Worm (Caenorhabditis elegans) whole organism, early embryonic: ENCODE results near the gene K03B4.8.

Experiments used
- B0310.2 ChIP-seq: sonication (generic microtip); optimal IDR thresholded peaks from 2 replicates; lab custom pipeline; 2016; ENCODE audit warnings: mild to moderate bottlenecking, missing genetic modification characterization, missing compliant biosample characterization
- F13C5.2 ChIP-seq: sonication (generic microtip); optimal IDR thresholded peaks from 2 replicates; lab custom pipeline; 2017; ENCODE audit warnings: mild to moderate bottlenecking, missing genetic modification characterization, inconsistent platforms, missing compliant biosample characterization
- aly-1 ChIP-seq: sonication (generic microtip); optimal IDR thresholded peaks from 2 replicates; lab custom pipeline; 2016; ENCODE audit warnings: missing genetic modification characterization, missing compliant biosample characterization
- ama-1 ChIP-seq: fragments of 150-350 bp; optimal IDR thresholded peaks from 2 replicates; lab custom pipeline; 2014
- ceh-13 ChIP-seq: fragments of 200-800 bp; sonication (Bioruptor generic); optimal IDR thresholded peaks from 2 replicates; lab custom pipeline; 2018; ENCODE audit warnings: mild to moderate bottlenecking, missing genetic modification characterization, missing compliant biosample characterization
- ceh-36 ChIP-seq: sonication (generic microtip); optimal IDR thresholded peaks from 2 replicates; lab custom pipeline; 2016; ENCODE audit warnings: missing genetic modification characterization, inconsistent platforms, missing compliant biosample characterization
- ets-7 ChIP-seq: sonication (generic microtip); optimal IDR thresholded peaks from 2 replicates; lab custom pipeline; 2016; ENCODE audit warnings: missing genotype, missing genetic modification characterization, missing compliant biosample characterization
- flt-1 ChIP-seq: fragments of 200-800 bp; sonication (Bioruptor generic); IDR thresholded peaks from 2 replicates; pipeline ENCODE4 v1.3.6; 2022; ENCODE audit warnings: missing genetic modification characterization, missing compliant biosample characterization
- hmbx-1 ChIP-seq: sonication (generic microtip); optimal IDR thresholded peaks from 2 replicates; lab custom pipeline; 2016; ENCODE audit warnings: mild to moderate bottlenecking, missing genetic modification characterization, missing compliant biosample characterization
- hmg-4 ChIP-seq: fragments of 200-800 bp; sonication (Bioruptor generic); optimal IDR thresholded peaks from 2 replicates; lab custom pipeline; 2018; ENCODE audit warnings: mild to moderate bottlenecking, missing genetic modification characterization, missing compliant biosample characterization
- hnd-1 ChIP-seq: sonication (generic microtip); optimal IDR thresholded peaks from 2 replicates; lab custom pipeline; 2016; ENCODE audit warnings: missing genetic modification characterization, missing compliant biosample characterization
- pes-1 ChIP-seq: fragments of 200-800 bp; sonication (Bioruptor generic); IDR thresholded peaks from 2 replicates; pipeline ENCODE4 v1.3.6; 2022; ENCODE audit warnings: missing genetic modification reagents, missing genetic modification characterization, missing compliant biosample characterization
- sea-1 ChIP-seq: fragments of 200-800 bp; sonication (Bioruptor generic); conservative IDR thresholded peaks from 2 replicates; pipeline ENCODE4 v1.3.6; 2022; ENCODE audit warnings: missing genetic modification characterization, missing compliant biosample characterization
- tbx-11 ChIP-seq: fragments of 200-800 bp; sonication (Bioruptor generic); IDR thresholded peaks from 2 replicates; pipeline ENCODE4 v1.3.6; 2022; ENCODE audit warnings: missing genetic modification characterization, missing compliant biosample characterization
- tbx-37 ChIP-seq: fragments of 200-800 bp; sonication (Bioruptor generic); conservative IDR thresholded peaks from 2 replicates; pipeline ENCODE4 v1.3.6; 2022; ENCODE audit warnings: missing genetic modification reagents, missing genetic modification characterization, missing compliant biosample characterization
- tra-4 ChIP-seq: sonication (generic microtip); optimal IDR thresholded peaks from 2 replicates; lab custom pipeline; 2017; ENCODE audit warnings: missing genetic modification characterization, missing compliant biosample characterization

The K03B4.8 gene

DNA sequence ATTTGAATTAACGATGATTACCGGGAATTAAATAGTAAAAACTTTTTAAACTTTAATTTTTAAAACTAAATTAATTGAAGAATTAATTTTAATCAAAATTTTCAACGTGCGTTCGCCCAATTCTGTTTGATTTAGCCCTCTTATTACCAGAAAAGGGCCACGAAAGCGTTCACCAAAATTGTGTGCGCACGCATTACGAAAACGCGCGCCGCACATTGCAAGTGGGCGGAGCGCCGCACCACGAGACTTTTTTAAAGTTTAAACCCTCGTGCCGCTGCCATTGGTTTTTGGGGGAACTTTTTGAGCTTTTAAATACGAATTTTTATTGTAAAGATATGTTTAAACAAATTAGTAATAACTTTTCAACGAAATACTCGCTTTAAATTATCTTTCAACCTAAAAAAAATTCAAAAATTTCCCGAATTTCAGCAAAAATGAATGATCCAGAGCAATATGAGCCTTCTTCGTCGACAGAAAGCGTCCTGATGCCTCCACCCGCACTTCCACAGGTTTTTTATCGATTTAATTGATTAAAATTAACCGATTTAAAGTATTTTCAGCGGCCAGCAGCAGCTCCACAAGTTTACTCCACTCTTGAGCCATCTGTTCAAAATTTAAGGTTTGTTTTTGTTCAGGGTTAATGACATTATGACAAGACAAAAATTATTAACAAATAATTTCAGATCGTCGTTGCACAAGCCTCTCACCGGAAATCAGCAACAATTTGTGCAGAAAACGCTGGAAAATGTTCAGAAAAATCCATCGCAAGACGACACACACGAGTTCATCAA, 12.5 kb upstream of the K03B4.8 start, which contains the start of gene taf-10:
Gene taf-10 (plus strand): TSS at position 424 of the 791 bp plus-strand sequence.
- TF ChIP-seq aly-1 (tag; lab: Kevin White, UChicago) (no peak), F13C5.2 (tag; lab: Kevin White, UChicago) (peak; percentile 54)

DNA sequence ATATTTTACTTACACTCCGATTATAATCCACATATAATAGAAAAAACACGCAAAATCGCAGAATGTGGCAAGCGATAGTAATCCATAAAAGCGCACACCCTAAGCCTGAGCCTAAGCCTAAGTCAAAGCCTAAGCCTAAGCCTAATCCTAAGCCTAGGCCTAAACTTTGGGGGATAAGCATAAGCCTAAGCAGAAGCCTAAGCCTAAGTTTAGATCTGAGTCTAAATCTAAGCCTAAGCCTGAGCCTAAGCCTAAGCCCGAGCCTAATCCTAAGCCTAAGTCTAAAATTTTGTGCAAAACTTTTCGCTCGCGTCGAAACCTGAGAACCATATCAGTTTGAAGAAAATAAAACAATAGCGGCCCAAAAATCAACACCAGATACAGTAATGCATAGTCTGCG, 9.7 kb upstream of the K03B4.8 start:
- no peak for TF ChIP-seq B0310.2
- peak; percentile 73 for TF ChIP-seq ceh-36
- TF ChIP-seq ama-1: no peak
- no peak for TF ChIP-seq sea-1 (GFP tag; lab: Robert Waterston, UW)
- TF ChIP-seq tbx-37 (GFP tag; lab: Robert Waterston, UW): no peak
- no peak for TF ChIP-seq F13C5.2 (tag; lab: Kevin White, UChicago)
- no peak for TF ChIP-seq hmg-4 (GFP tag; lab: Kevin White, UChicago)
- TF ChIP-seq flt-1 (GFP tag; lab: Robert Waterston, UW): no peak

DNA sequence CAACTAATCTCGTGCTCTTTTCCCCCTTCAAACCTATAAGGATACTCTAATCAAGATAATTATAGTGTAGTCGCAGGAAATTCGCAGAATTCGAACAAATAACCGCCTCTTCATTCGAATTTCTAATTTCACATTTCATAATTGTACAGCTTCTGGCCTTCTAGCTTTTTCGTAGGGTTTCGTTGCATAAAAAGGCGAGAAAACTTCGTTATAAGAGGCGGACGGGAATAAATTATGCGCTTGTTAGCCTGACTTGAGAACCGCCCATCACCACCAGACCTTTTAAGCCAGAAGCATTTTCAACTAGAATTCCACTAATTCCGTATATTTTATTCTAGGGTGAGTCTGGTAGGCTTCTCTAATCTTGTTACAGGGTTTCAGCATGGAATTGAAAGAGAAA, 7.3 kb upstream of the K03B4.8 start, which contains the start of gene K03B4.4:
Gene K03B4.4 (plus strand): TSS at position 301 of the 400 bp plus-strand sequence.
- TF ChIP-seq tbx-11 (GFP tag; lab: Robert Waterston, UW): no peak
- TF ChIP-seq ets-7 (tag; lab: Kevin White, UChicago): no peak
- TF ChIP-seq tbx-37 (GFP tag; lab: Robert Waterston, UW): no peak
- TF ChIP-seq ceh-13 (GFP tag; lab: Kevin White, UChicago): no peak
- TF ChIP-seq tra-4 (tag; lab: Kevin White, UChicago): no peak
- no peak for TF ChIP-seq sea-1 (GFP tag; lab: Robert Waterston, UW)
- TF ChIP-seq flt-1 (GFP tag; lab: Robert Waterston, UW): no peak
- no peak for TF ChIP-seq ceh-36

DNA sequence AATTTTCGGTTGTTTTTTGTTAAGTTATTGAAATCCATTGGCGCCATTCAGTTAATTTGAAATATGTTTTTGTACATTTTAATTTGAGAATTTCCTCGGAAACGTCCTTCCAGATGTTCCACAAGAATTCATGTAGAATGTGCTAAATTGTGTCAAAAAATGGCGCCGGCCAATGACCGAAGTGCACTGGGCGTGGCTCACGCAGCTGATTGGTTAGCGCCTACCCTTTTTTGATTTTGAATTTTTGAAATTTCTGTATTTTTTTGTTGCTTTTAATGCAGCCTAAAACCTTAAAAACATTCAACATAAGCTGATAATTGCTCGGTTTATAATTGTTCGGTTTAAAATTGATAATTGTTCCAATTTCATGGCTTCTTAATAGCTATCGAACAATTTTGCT, 2.4 kb upstream of the K03B4.8 start:
- TF ChIP-seq pes-1: no peak

DNA sequence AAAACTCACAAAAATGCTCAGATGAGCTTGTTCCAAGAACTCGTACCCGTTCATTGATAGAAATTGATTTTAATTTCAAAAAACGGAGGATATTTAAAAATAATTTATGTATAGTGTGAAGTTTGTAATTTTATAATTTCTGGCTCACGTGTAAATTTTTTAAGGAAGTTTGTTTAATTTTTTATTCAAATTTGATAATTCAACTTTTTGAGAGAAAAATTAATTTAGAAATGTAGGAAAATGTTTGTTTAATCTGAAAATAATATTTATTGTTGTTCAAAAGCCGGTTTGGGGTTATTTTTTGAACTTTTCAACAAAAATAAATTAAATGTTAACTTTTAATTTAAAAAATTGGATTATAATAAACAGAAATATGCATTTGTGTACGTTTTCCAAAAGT, 1.7 kb upstream of the K03B4.8 start, which contains the start of gene K03B4.6:
Gene K03B4.6 (minus strand): TSS at position 101 of the 400 bp plus-strand sequence.
- TF ChIP-seq pes-1: no peak
- no peak for TF ChIP-seq hnd-1 (tag; lab: Kevin White, UChicago)
- TF ChIP-seq flt-1 (GFP tag; lab: Robert Waterston, UW): no peak
- TF ChIP-seq sea-1 (GFP tag; lab: Robert Waterston, UW): no peak
- no peak for TF ChIP-seq tbx-37 (GFP tag; lab: Robert Waterston, UW)
- no peak for TF ChIP-seq hmg-4 (GFP tag; lab: Kevin White, UChicago)
- no peak for TF ChIP-seq ama-1
- TF ChIP-seq ets-7 (tag; lab: Kevin White, UChicago): no peak
- no peak for TF ChIP-seq hmbx-1 (tag; lab: Kevin White, UChicago)
- TF ChIP-seq aly-1 (tag; lab: Kevin White, UChicago): no peak
- TF ChIP-seq tbx-11 (GFP tag; lab: Robert Waterston, UW): no peak
- no peak for TF ChIP-seq ceh-13 (GFP tag; lab: Kevin White, UChicago)

DNA sequence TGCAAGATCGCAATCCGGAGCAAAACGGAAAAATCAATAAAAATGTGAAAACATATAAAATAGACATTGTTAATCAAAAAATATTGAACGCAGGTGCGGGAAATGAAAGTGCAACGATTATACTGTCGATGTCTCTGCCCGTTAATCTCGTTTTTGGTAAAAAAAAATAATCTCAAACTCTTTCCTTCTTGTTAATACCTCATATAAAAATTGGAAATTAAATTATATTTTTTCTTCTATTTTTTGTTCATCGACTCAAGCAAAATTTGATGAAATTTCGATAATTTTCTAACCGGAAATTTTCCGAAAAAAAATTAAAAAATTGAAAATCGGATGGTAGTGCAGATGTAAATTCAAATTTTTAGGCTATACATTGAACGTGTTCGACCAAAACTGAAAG, 1.9 kb downstream of the K03B4.8 start, which contains the start of gene K03B4.9:
Gene K03B4.9 (minus strand): TSS at position 101 of the 400 bp plus-strand sequence.
- no peak for TF ChIP-seq F13C5.2 (tag; lab: Kevin White, UChicago)

DNA sequence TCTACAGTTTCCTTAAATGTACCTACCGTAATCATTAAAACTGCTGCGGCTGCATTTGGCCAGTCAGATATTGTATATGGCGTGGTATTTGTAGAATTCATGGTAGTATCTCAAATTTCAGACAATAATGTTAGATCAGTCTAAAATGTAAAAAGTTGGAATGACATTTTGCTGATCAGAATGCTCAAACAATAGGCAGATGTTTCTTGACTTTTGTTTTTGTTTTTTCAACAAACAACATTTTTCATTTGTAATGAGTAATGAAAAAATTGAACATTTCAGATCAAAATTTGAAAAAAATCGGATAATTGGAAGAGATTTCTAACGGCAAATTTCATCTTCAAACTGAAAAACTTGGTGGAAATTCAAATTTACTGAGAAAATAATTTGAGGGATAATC, 5.8 kb downstream of the K03B4.8 start, which contains the start of gene srx-77:
Gene srx-77 (minus strand): TSS at position 101 of the 400 bp plus-strand sequence.
- no peak for TF ChIP-seq ama-1
- no peak for TF ChIP-seq tbx-11 (GFP tag; lab: Robert Waterston, UW)
- no peak for TF ChIP-seq tra-4 (tag; lab: Kevin White, UChicago)
- TF ChIP-seq ceh-13 (GFP tag; lab: Kevin White, UChicago): no peak
- no peak for TF ChIP-seq ceh-36
- no peak for TF ChIP-seq hmbx-1 (tag; lab: Kevin White, UChicago)
- TF ChIP-seq ets-7 (tag; lab: Kevin White, UChicago): no peak

DNA sequence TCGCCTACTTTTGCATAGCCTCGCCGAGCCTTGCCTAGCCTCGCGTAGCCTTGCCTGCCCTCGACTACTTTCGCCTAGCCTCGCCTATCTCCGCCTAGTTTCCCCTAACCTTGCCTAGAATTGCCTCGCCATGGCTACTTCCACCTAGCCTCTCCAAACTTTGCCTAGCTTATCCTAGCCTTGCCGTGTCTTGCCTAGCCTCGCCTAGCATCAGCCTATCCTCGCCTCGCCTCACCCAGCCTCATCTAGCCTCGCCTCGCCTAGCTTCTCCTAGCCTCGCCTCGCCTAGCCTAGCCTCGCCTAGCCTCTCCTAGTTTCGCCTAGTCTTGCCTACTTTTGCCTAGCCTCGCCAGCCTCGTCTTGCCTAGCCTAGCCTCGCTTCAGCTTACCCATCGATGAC, 7.3 kb downstream of the K03B4.8 start:
- TF ChIP-seq ceh-36: no peak
- peak; percentile 19 for TF ChIP-seq aly-1 (tag; lab: Kevin White, UChicago)
- TF ChIP-seq pes-1: no peak

DNA sequence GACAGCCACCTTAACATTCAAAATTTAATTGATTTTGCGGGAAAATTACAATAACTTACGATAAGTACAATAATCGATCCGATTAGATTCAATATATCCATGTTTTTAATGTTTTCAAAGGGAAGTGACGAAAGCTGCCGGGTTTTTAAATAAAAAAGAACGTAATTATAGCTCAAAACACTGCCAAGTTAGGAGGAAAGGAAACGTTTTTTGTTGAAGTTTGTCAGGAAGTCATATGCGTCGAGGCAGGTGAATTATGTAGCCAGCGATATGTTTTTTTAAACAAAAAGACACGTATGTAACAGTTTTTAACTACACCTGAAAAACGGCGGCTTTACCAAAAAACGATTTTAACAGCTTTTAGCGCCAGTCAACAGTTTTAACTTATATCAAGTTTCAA, 8.8 kb downstream of the K03B4.8 start, which contains the start of gene srx-73:
Gene srx-73 (minus strand): TSS at position 101 of the 400 bp plus-strand sequence.
- no peak for TF ChIP-seq tbx-37 (GFP tag; lab: Robert Waterston, UW)
- TF ChIP-seq ceh-36: no peak
- TF ChIP-seq hmg-4 (GFP tag; lab: Kevin White, UChicago): no peak
- TF ChIP-seq B0310.2: no peak
- no peak for TF ChIP-seq flt-1 (GFP tag; lab: Robert Waterston, UW)
